Worm (Caenorhabditis elegans): Measurements from ENCODE around the gene K01A12.4.

The K01A12.4 gene

ce11 chrX:8625090-8625489 lies 14.4 kb downstream of the K01A12.4 start, which contains the start of gene K01A12.3:
Gene K01A12.3 (minus strand): TSS chrX:8625190.
- TF ChIP-seq pqm-1 (tag; optimal IDR thresholded peaks at IDR 0.05) = no peak
- no peak for TF ChIP-seq mml-1 (tag; optimal IDR thresholded peaks at IDR 0.05)
- TF ChIP-seq lin-15B (tag; optimal IDR thresholded peaks at IDR 0.05) = no peak
- no peak for TF ChIP-seq nhr-11 (tag; optimal IDR thresholded peaks at IDR 0.05)
- TF ChIP-seq ceh-16 (tag; optimal IDR thresholded peaks at IDR 0.05) = no peak
- no peak for TF ChIP-seq ceh-9 (tag; optimal IDR thresholded peaks at IDR 0.05)
- no peak for TF ChIP-seq fkh-2 (tag; optimal IDR thresholded peaks at IDR 0.05)
- TF ChIP-seq snpc-4 (tag; optimal IDR thresholded peaks at IDR 0.05) = no peak
- TF ChIP-seq ama-1 (optimal IDR thresholded peaks at IDR 0.05) = no peak
- no peak for TF ChIP-seq sea-2 (GFP tag; optimal IDR thresholded peaks at IDR 0.05)
- TF ChIP-seq ceh-28 (tag; optimal IDR thresholded peaks at IDR 0.05) = no peak
- no peak for TF ChIP-seq elt-1 (tag; optimal IDR thresholded peaks at IDR 0.05)
- no peak for TF ChIP-seq ztf-11 (tag; optimal IDR thresholded peaks at IDR 0.05)
- TF ChIP-seq ztf-4 (tag; optimal IDR thresholded peaks at IDR 0.05) = no peak
- no peak for TF ChIP-seq nhr-23 (tag; optimal IDR thresholded peaks at IDR 0.05)
- TF ChIP-seq egl-5 (tag; optimal IDR thresholded peaks at IDR 0.05) = no peak
- TF ChIP-seq nhr-43 (tag; optimal IDR thresholded peaks at IDR 0.05; ENCODE audit: poor library complexity, severe bottlenecking) = no peak

- TF ChIP-seq nhr-43 (tag; optimal IDR thresholded peaks at IDR 0.05; ENCODE audit: poor library complexity, severe bottlenecking) = peak; percentile 45
- no peak for TF ChIP-seq eor-1 (tag; optimal IDR thresholded peaks at IDR 0.05)
- TF ChIP-seq lsy-12 (tag; optimal IDR thresholded peaks at IDR 0.05) = peak; percentile 10
- peak; percentile 12 for TF ChIP-seq nhr-25 (tag; optimal IDR thresholded peaks at IDR 0.05)
Measured at ce11 chrX:8638679-8639184, 28.0 kb downstream of the K01A12.4 start.

ce11 chrX:8640654-8641053 lies 29.9 kb downstream of the K01A12.4 start:
- peak; percentile 49 for TF ChIP-seq nhr-43 (tag; optimal IDR thresholded peaks at IDR 0.05; ENCODE audit: poor library complexity, severe bottlenecking)
- TF ChIP-seq snpc-4 (tag; optimal IDR thresholded peaks at IDR 0.05) = no peak
- no peak for TF ChIP-seq mml-1 (tag; optimal IDR thresholded peaks at IDR 0.05)
- TF ChIP-seq elt-2 (tag; optimal IDR thresholded peaks at IDR 0.05) = peak; percentile 16
- no peak for TF ChIP-seq pqm-1 (tag; optimal IDR thresholded peaks at IDR 0.05)
- no peak for TF ChIP-seq lsy-12 (tag; optimal IDR thresholded peaks at IDR 0.05)
- no peak for TF ChIP-seq egl-5 (tag; optimal IDR thresholded peaks at IDR 0.05)
- TF ChIP-seq tbx-2 (tag; optimal IDR thresholded peaks at IDR 0.05) = no peak
- no peak for TF ChIP-seq nhr-23 (tag; optimal IDR thresholded peaks at IDR 0.05)
- no peak for TF ChIP-seq unc-62 (GFP tag; optimal IDR thresholded peaks at IDR 0.05)
- no peak for TF ChIP-seq aly-2 (tag; optimal IDR thresholded peaks at IDR 0.05)

ce11 chrX:8643817-8644216 lies 33.1 kb downstream of the K01A12.4 start, which contains the start of gene stg-2:
Gene stg-2 (minus strand): TSS chrX:8643917.
- TF ChIP-seq ceh-82 (tag; optimal IDR thresholded peaks at IDR 0.05) (no peak), fkh-2 (tag; optimal IDR thresholded peaks at IDR 0.05) (no peak), pha-4 (tag; optimal IDR thresholded peaks at IDR 0.05) (no peak), elt-2 (tag; optimal IDR thresholded peaks at IDR 0.05) (no peak), eor-1 (tag; optimal IDR thresholded peaks at IDR 0.05) (no peak), egl-5 (tag; optimal IDR thresholded peaks at IDR 0.05) (no peak), lin-15B (tag; optimal IDR thresholded peaks at IDR 0.05) (no peak), unc-62 (GFP tag; optimal IDR thresholded peaks at IDR 0.05) (no peak), nhr-43 (tag; optimal IDR thresholded peaks at IDR 0.05; ENCODE audit: poor library complexity, severe bottlenecking) (no peak), hmg-11 (tag; optimal IDR thresholded peaks at IDR 0.05) (no peak), nhr-23 (tag; optimal IDR thresholded peaks at IDR 0.05) (no peak), jun-1 (tag; optimal IDR thresholded peaks at IDR 0.05) (no peak), snpc-4 (tag; optimal IDR thresholded peaks at IDR 0.05) (no peak), ceh-16 (tag; optimal IDR thresholded peaks at IDR 0.05) (no peak), R02D3.7 (tag; optimal IDR thresholded peaks at IDR 0.05) (no peak), unc-39 (tag; optimal IDR thresholded peaks at IDR 0.05) (no peak), nfya-1 (tag; optimal IDR thresholded peaks at IDR 0.05; ENCODE audit: insufficient read depth) (no peak), lin-39 (tag; optimal IDR thresholded peaks at IDR 0.05) (no peak)

ce11 chrX:8646287-8646686 lies 35.6 kb downstream of the K01A12.4 start:
- TF ChIP-seq nfya-1 (tag; optimal IDR thresholded peaks at IDR 0.05; ENCODE audit: insufficient read depth) = peak; percentile 30
- no peak for TF ChIP-seq fkh-2 (tag; optimal IDR thresholded peaks at IDR 0.05)
- TF ChIP-seq lin-15B (tag; optimal IDR thresholded peaks at IDR 0.05) = no peak
- TF ChIP-seq ama-1 (optimal IDR thresholded peaks at IDR 0.05) = no peak
- peak; percentile 37 for TF ChIP-seq pha-4 (tag; optimal IDR thresholded peaks at IDR 0.05)
- TF ChIP-seq lsy-12 (tag; optimal IDR thresholded peaks at IDR 0.05) = no peak
- TF ChIP-seq R02D3.7 (tag; optimal IDR thresholded peaks at IDR 0.05) = no peak
- TF ChIP-seq skn-1 (tag; optimal IDR thresholded peaks at IDR 0.05) = no peak
- TF ChIP-seq tbx-2 (tag; optimal IDR thresholded peaks at IDR 0.05) = peak; percentile 4
- TF ChIP-seq elt-2 (tag; optimal IDR thresholded peaks at IDR 0.05) = peak; percentile 32
- TF ChIP-seq nhr-77 (tag; optimal IDR thresholded peaks at IDR 0.05) = no peak
- TF ChIP-seq egl-5 (tag; optimal IDR thresholded peaks at IDR 0.05) = no peak
- no peak for TF ChIP-seq nhr-28 (tag; optimal IDR thresholded peaks at IDR 0.05)
- peak; percentile 70 for TF ChIP-seq hmg-11 (tag; optimal IDR thresholded peaks at IDR 0.05)
- peak; percentile 51 for TF ChIP-seq nhr-43 (tag; optimal IDR thresholded peaks at IDR 0.05; ENCODE audit: poor library complexity, severe bottlenecking)
- no peak for TF ChIP-seq nhr-11 (tag; optimal IDR thresholded peaks at IDR 0.05)
- peak; percentile 1 for TF ChIP-seq jun-1 (tag; optimal IDR thresholded peaks at IDR 0.05)
- no peak for TF ChIP-seq aly-2 (tag; optimal IDR thresholded peaks at IDR 0.05)
